Fruit fly (Drosophila melanogaster): ENCODE measurements around the gene CG18628.

The CG18628 gene

dm6 chr3L:10659993-10660743 is 20.6 kb downstream of the CG18628 start (continued):
- TF ChIP-seq chif (GFP tag; optimal IDR thresholded peaks at IDR 0.05) (no peak), CG9817 (tag; optimal IDR thresholded peaks at IDR 0.05) (no peak), fru (optimal IDR thresholded peaks at IDR 0.05) (no peak), CG14710 (tag; optimal IDR thresholded peaks at IDR 0.05) (peak; percentile 31), Sry-δ (GFP tag; optimal IDR thresholded peaks at IDR 0.05) (no peak), ara (GFP tag; IDR thresholded peaks at IDR 0.05) (no peak), CG17328 (GFP tag; IDR thresholded peaks at IDR 0.05) (no peak), CG3838 (GFP tag; optimal IDR thresholded peaks at IDR 0.05) (no peak), CG6654 (GFP tag; optimal IDR thresholded peaks at IDR 0.05) (no peak), CG4707 (GFP tag; optimal IDR thresholded peaks at IDR 0.05) (no peak), Pdp1 (GFP tag; optimal IDR thresholded peaks at IDR 0.05) (no peak), pzg (GFP tag; optimal IDR thresholded peaks at IDR 0.05) (no peak), grau (tag; optimal IDR thresholded peaks at IDR 0.05) (peak; percentile 92), Dll (GFP tag; IDR thresholded peaks at IDR 0.05; ENCODE audit: partially characterized antibody) (no peak), prd (optimal IDR thresholded peaks at IDR 0.05) (no peak), prd (GFP tag; IDR thresholded peaks at IDR 0.05) (0 out of 3 replicates have a peak, but pooled peaks have one; percentile 21), Rfx (GFP tag; IDR thresholded peaks at IDR 0.05) (no peak), CG4404 (GFP tag; IDR thresholded peaks at IDR 0.05) (no peak), rib (GFP tag; IDR thresholded peaks at IDR 0.05) (peak; percentile 13; the same call in 1 of the 2 replicates), CG11247 (GFP tag; IDR thresholded peaks at IDR 0.05) (no peak), br (optimal IDR thresholded peaks at IDR 0.05) (no peak), CG18599 (GFP tag; optimal IDR thresholded peaks at IDR 0.05) (peak; percentile 23), CG1647 (GFP tag; optimal IDR thresholded peaks at IDR 0.05) (no peak), hbn (GFP tag; IDR thresholded peaks at IDR 0.05; ENCODE audit: partially characterized antibody) (no peak), p53 (GFP tag; optimal IDR thresholded peaks at IDR 0.05) (no peak), Gug (GFP tag; IDR thresholded peaks at IDR 0.05) (no peak), CG1832 (GFP tag; optimal IDR thresholded peaks at IDR 0.05) (peak; percentile 51), CG16815 (GFP tag; optimal IDR thresholded peaks at IDR 0.05) (no peak), sna (GFP tag; IDR thresholded peaks at IDR 0.05; ENCODE audit: partially characterized antibody) (no peak), Hsf (GFP tag; optimal IDR thresholded peaks at IDR 0.05) (no peak), CG12391 (tag; optimal IDR thresholded peaks at IDR 0.05) (peak; percentile 50), CG8388 (GFP tag; optimal IDR thresholded peaks at IDR 0.05) (no peak), PHDP (tag; optimal IDR thresholded peaks at IDR 0.05) (peak; percentile 1), CG13123 (GFP tag; optimal IDR thresholded peaks at IDR 0.05) (no peak), Fer1 (GFP tag; optimal IDR thresholded peaks at IDR 0.05) (no peak), Atf-2 (GFP tag; optimal IDR thresholded peaks at IDR 0.05) (no peak), Camta (GFP tag; optimal IDR thresholded peaks at IDR 0.05) (no peak), CG12299 (tag; optimal IDR thresholded peaks at IDR 0.05) (no peak), emc (GFP tag; optimal IDR thresholded peaks at IDR 0.05) (no peak), CrebB (tag; optimal IDR thresholded peaks at IDR 0.05) (no peak), tap (tag; optimal IDR thresholded peaks at IDR 0.05) (peak; percentile 32), dati (GFP tag; IDR thresholded peaks at IDR 0.05) (no peak), chn (GFP tag; optimal IDR thresholded peaks at IDR 0.05) (no peak), ranshi (GFP tag; IDR thresholded peaks at IDR 0.05) (no peak), Kr (GFP tag; optimal IDR thresholded peaks at IDR 0.05) (peak; percentile 37), ac (GFP tag; optimal IDR thresholded peaks at IDR 0.05) (no peak), CG31388 (GFP tag; optimal IDR thresholded peaks at IDR 0.05) (no peak), Sry-β (GFP tag; optimal IDR thresholded peaks at IDR 0.05) (no peak), CG2120 (GFP tag; optimal IDR thresholded peaks at IDR 0.05) (no peak), Sox100B (GFP tag; optimal IDR thresholded peaks at IDR 0.05) (peak; percentile 23), yki (optimal IDR thresholded peaks at IDR 0.05) (no peak)
